Worm (Caenorhabditis elegans): ENCODE measurements around the gene mlt-11.

DNA sequence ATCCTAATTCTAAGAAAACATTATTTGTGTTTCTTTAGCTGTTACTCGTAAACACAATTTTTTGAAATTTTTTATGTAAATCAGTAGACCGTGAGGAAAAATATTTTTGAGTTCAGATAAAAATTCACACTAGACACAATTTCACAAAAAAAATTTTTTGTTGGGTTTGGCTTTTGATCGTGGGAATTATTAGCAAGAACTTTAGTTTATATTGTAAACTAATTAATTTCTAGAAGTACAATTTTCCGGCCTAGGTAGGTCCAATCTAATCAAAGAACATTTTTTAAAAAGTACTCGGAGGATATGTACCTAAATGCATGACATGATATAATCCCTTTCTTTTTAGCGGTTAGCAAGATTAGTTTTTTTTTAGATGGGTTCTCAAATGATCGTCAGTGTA lies 13.2 kb downstream of the mlt-11 start:
- TF ChIP-seq ceh-83 (GFP tag; optimal IDR thresholded peaks at IDR 0.05) (no peak), nhr-237 (tag; optimal IDR thresholded peaks at IDR 0.05) (no peak), unc-39 (tag; optimal IDR thresholded peaks at IDR 0.05) (no peak), pha-4 (tag; optimal IDR thresholded peaks at IDR 0.05) (no peak), ztf-11 (tag; optimal IDR thresholded peaks at IDR 0.05) (no peak), unc-62 (GFP tag; optimal IDR thresholded peaks at IDR 0.05) (no peak), cnd-1 (tag; optimal IDR thresholded peaks at IDR 0.05) (no peak), drap-1 (GFP tag; optimal IDR thresholded peaks at IDR 0.05) (no peak), elt-3 (tag; optimal IDR thresholded peaks at IDR 0.05) (no peak), zip-8 (tag; optimal IDR thresholded peaks at IDR 0.05) (no peak), sptf-1 (tag; optimal IDR thresholded peaks at IDR 0.05) (no peak)

Measured in whole organism, mixed stage, embryonic.